Fruit fly (Drosophila melanogaster) whole organism, pupa: ENCODE data around the gene Raf.

ENCODE experiments used
- CG17806 ChIP-seq: fragments of 200-800 bp; sonication (Bioruptor generic); optimal IDR thresholded peaks from 2 replicates; lab custom pipeline; 2018; ENCODE audit warnings: missing biosample characterization, mild to moderate bottlenecking, missing genetic modification characterization, moderate library complexity
- CG32121 ChIP-seq: fragments of 200-800 bp; sonication (Bioruptor generic); IDR thresholded peaks from 2 replicates; pipeline ENCODE4 v1.3.6; 2022; ENCODE audit warnings: missing biosample characterization, missing genetic modification characterization
- CG34367 ChIP-seq: fragments of 200-800 bp; sonication (Bioruptor generic); optimal IDR thresholded peaks from 2 replicates; lab custom pipeline; 2018; ENCODE audit warnings: missing biosample characterization, mild to moderate bottlenecking, missing genetic modification characterization
- CG8159 ChIP-seq: fragments of 200-800 bp; sonication (Bioruptor generic); optimal IDR thresholded peaks from 3 replicates; lab custom pipeline; 2018; ENCODE audit warnings: missing biosample characterization, mild to moderate bottlenecking, missing genetic modification characterization, moderate library complexity
- CG9948 ChIP-seq: fragments of 200-800 bp; sonication (Bioruptor generic); optimal IDR thresholded peaks from 2 replicates; lab custom pipeline; 2018; ENCODE audit warnings: missing biosample characterization, mild to moderate bottlenecking, missing genetic modification characterization, moderate library complexity
- EcR ChIP-seq: fragments of 200-800 bp; sonication (Bioruptor generic); optimal IDR thresholded peaks from 3 replicates; lab custom pipeline; 2019; ENCODE audit warnings: missing biosample characterization, missing genetic modification characterization, mild to moderate bottlenecking, moderate library complexity, missing genetic modification reagents
- Pif1A ChIP-seq: fragments of 200-800 bp; sonication (Bioruptor generic); optimal IDR thresholded peaks from 3 replicates; lab custom pipeline; 2016; ENCODE audit warnings: missing biosample characterization, missing genetic modification characterization
- Pif1B ChIP-seq: fragments of 200-800 bp; sonication (Bioruptor generic); optimal IDR thresholded peaks from 3 replicates; lab custom pipeline; 2016; ENCODE audit warnings: missing biosample characterization, missing genetic modification characterization

- TF ChIP-seq CG17806 (no peak), CG34367 (tag; lab: Kevin White, UChicago) (no peak), EcR (GFP tag; lab: Kevin White, UChicago) (no peak), CG32121 (0 out of 2 replicates have a peak, but pooled peaks have one; percentile 6), CG9948 (tag; lab: Kevin White, UChicago) (no peak), Pif1A (GFP tag; lab: Kevin White, UChicago) (no peak), Pif1B (GFP tag; lab: Kevin White, UChicago) (no peak), CG8159 (tag; lab: Kevin White, UChicago) (no peak)
Measured at dm6 chrX:2366171-2366570, 70.9 kb downstream of the Raf start, which contains the start of gene CG2841.
